Worm (Caenorhabditis elegans) whole organism, L4 larva: Measurements from ENCODE around the gene C39B10.1.

Source experiments
- F44E2.7 ChIP-seq: fragments of 200-800 bp; sonication (Bioruptor generic); IDR thresholded peaks from 2 replicates; pipeline ENCODE4 v2.1.2; 2022; ENCODE audit warnings: missing genetic modification characterization, missing compliant biosample characterization
- T26A8.4 ChIP-seq: fragments of 200-800 bp; sonication (Bioruptor generic); IDR thresholded peaks from 2 replicates; pipeline ENCODE4 v1.3.6; 2022; ENCODE audit warnings: missing genetic modification characterization, missing compliant biosample characterization
- nhr-237 ChIP-seq: sonication (generic microtip); optimal IDR thresholded peaks from 2 replicates; lab custom pipeline; 2017; ENCODE audit warnings: missing biosample characterization, missing genetic modification characterization

- no peak for TF ChIP-seq T26A8.4
- no peak for TF ChIP-seq F44E2.7 (GFP tag; lab: Robert Waterston, UW)
- TF ChIP-seq nhr-237, result no peak
These were observed 9.5 kb downstream of the C39B10.1 start, which contains the start of gene lgc-41 for ce11 chrX:10453960-10454359.
